Worm (Caenorhabditis elegans): ENCODE results near the gene F56C9.3.

- TF ChIP-seq unc-39 (tag; optimal IDR thresholded peaks at IDR 0.05) (no peak), nhr-43 (tag; optimal IDR thresholded peaks at IDR 0.05; ENCODE audit: poor library complexity, severe bottlenecking) (peak; percentile 78), ama-1 (optimal IDR thresholded peaks at IDR 0.05) (peak; percentile 80), nhr-28 (tag; optimal IDR thresholded peaks at IDR 0.05) (no peak), egl-27 (tag; optimal IDR thresholded peaks at IDR 0.05) (peak; percentile 44), ztf-11 (tag; optimal IDR thresholded peaks at IDR 0.05) (no peak), tbx-2 (tag; optimal IDR thresholded peaks at IDR 0.05) (peak; percentile 33), elt-3 (tag; optimal IDR thresholded peaks at IDR 0.05) (no peak), skn-1 (tag; optimal IDR thresholded peaks at IDR 0.05) (peak; percentile 22)
Observed at ce11 chrIII:7335220-7335619, 24.1 kb downstream of the F56C9.3 start, which contains the start of gene F56C9.10.
